Fruit fly (Drosophila melanogaster) whole organism, wandering third instar larva: ENCODE measurements around the gene Dnali1.
A peak's percentile ranks its signal among the peaks of the same experiment; 100 is the strongest.

Source experiments
- Abd-B ChIP-seq: fragments of >200 bp; optimal IDR thresholded peaks from 2 replicates; lab custom pipeline; 2017; ENCODE audit warnings: missing biosample characterization, missing genetic modification characterization
- CG32264 ChIP-seq: fragments of 200-800 bp; sonication (Bioruptor generic); optimal IDR thresholded peaks from 2 replicates; lab custom pipeline; 2016; ENCODE audit warnings: missing biosample characterization, missing genetic modification characterization
- CG9705 ChIP-seq: fragments of 200-800 bp; sonication (Bioruptor generic); optimal IDR thresholded peaks from 2 replicates; lab custom pipeline; 2018; ENCODE audit warnings: missing biosample characterization, mild to moderate bottlenecking, missing genetic modification characterization
- CrebA ChIP-seq: fragments of 200-800 bp; sonication (Bioruptor generic); optimal IDR thresholded peaks from 2 replicates; lab custom pipeline; 2016; ENCODE audit warnings: missing biosample characterization, mild to moderate bottlenecking, missing genetic modification characterization, borderline replicate concordance
- Dfd ChIP-seq: fragments of >200 bp; optimal IDR thresholded peaks from 2 replicates; lab custom pipeline; 2017; ENCODE audit warnings: missing biosample characterization, missing genetic modification characterization
- Dif ChIP-seq: fragments of 200-275, 200-300 bp; sonication (Bioruptor generic); optimal IDR thresholded peaks from 2 replicates; lab custom pipeline; 2018; ENCODE audit warnings: missing biosample characterization, missing genetic modification characterization; ENCODE audit not compliant: partially characterized antibody
- GATAd ChIP-seq: sonication (Bioruptor generic); optimal IDR thresholded peaks from 2 replicates; lab custom pipeline; 2016; ENCODE audit warnings: missing biosample characterization, missing genetic modification characterization
- HLH106 ChIP-seq: fragments of 200-800 bp; optimal IDR thresholded peaks from 3 replicates; lab custom pipeline; 2019; ENCODE audit warnings: missing biosample characterization, mild to moderate bottlenecking, missing genetic modification characterization, moderate library complexity
- Hnf4 ChIP-seq: fragments of 200-800 bp; sonication (Bioruptor generic); optimal IDR thresholded peaks from 2 replicates; lab custom pipeline; 2016; ENCODE audit warnings: missing biosample characterization, mild to moderate bottlenecking, missing genetic modification characterization
- Hr83 ChIP-seq: fragments of 200-300 bp; sonication (Bioruptor generic); optimal IDR thresholded peaks from 2 replicates; lab custom pipeline; 2016; ENCODE audit warnings: missing biosample characterization, mild to moderate bottlenecking, missing genetic modification characterization, moderate library complexity; ENCODE audit not compliant: poor library complexity, severe bottlenecking
- Mio ChIP-seq: sonication (Bioruptor generic); optimal IDR thresholded peaks from 2 replicates; lab custom pipeline; 2016; ENCODE audit warnings: missing biosample characterization, missing genetic modification characterization
- Myc ChIP-seq: fragments of >200 bp; optimal IDR thresholded peaks from 2 replicates; lab custom pipeline; 2017
- N ChIP-seq: fragments of >200 bp; optimal IDR thresholded peaks from 2 replicates; lab custom pipeline; 2018; ENCODE audit warnings: missing biosample characterization, missing external identifiers, missing genetic modification characterization
- OdsH ChIP-seq: fragments of 200-800 bp; sonication (Bioruptor generic); optimal IDR thresholded peaks from 2 replicates; lab custom pipeline; 2016; ENCODE audit warnings: missing biosample characterization, mild to moderate bottlenecking, missing genetic modification characterization
- Rel ChIP-seq, 2 experiments: fragments of 200-800 bp; sonication (Bioruptor generic) in 1 of 2; optimal IDR thresholded peaks; 2 replicates in 1 of 2; 3 replicates in 1 of 2; lab custom pipeline; 2016 to 2019; ENCODE audit warnings: mild to moderate bottlenecking in 2 of 2, missing biosample characterization in 2 of 2, missing genetic modification characterization in 2 of 2, moderate library complexity in 1 of 2
- Sp1 ChIP-seq: fragments of 200-800 bp; sonication (Bioruptor generic); optimal IDR thresholded peaks from 3 replicates; lab custom pipeline; 2019; ENCODE audit warnings: missing biosample characterization, mild to moderate bottlenecking, missing genetic modification characterization, moderate library complexity
- Vsx2 ChIP-seq: fragments of 200-300, 225-300 bp; sonication (Bioruptor generic); optimal IDR thresholded peaks from 2 replicates; lab custom pipeline; 2018; ENCODE audit warnings: missing biosample characterization, missing genetic modification characterization; ENCODE audit not compliant: partially characterized antibody
- br ChIP-seq: fragments of 200-800 bp; sonication (Bioruptor generic); optimal IDR thresholded peaks from 2 replicates; lab custom pipeline; 2016; ENCODE audit warnings: missing biosample characterization, missing genetic modification characterization
- brk ChIP-seq: fragments of 200-800 bp; sonication (Bioruptor generic); optimal IDR thresholded peaks from 2 replicates; lab custom pipeline; 2016; ENCODE audit warnings: missing biosample characterization, mild to moderate bottlenecking, missing genetic modification characterization
- dl ChIP-seq, 2 experiments: fragments of 175-275, 200-275 bp in 1 of 2; fragments of 200-275 bp in 1 of 2; sonication (Bioruptor generic); optimal IDR thresholded peaks; lab custom pipeline; 2018; ENCODE audit warnings: mild to moderate bottlenecking in 2 of 2, missing biosample characterization in 2 of 2, missing genetic modification characterization in 2 of 2, moderate library complexity in 2 of 2; ENCODE audit not compliant: partially characterized antibody in 2 of 2, insufficient read depth in 1 of 2
- dmrt93B ChIP-seq: fragments of 200-800 bp; sonication (Bioruptor generic); optimal IDR thresholded peaks from 2 replicates; lab custom pipeline; 2018; ENCODE audit warnings: missing biosample characterization, mild to moderate bottlenecking, missing genetic modification characterization
- dsf ChIP-seq: sonication (Bioruptor generic); optimal IDR thresholded peaks from 2 replicates; lab custom pipeline; 2016; ENCODE audit warnings: missing biosample characterization, missing genetic modification characterization, borderline replicate concordance
- ey ChIP-seq: fragments of 200-800 bp; sonication (Bioruptor generic); optimal IDR thresholded peaks from 2 replicates; lab custom pipeline; 2016; ENCODE audit warnings: missing biosample characterization, missing genetic modification characterization
- foxo ChIP-seq, 2 experiments: fragments of 200-800 bp; sonication (Bioruptor generic); optimal IDR thresholded peaks; 2 replicates in 1 of 2; 3 replicates in 1 of 2; lab custom pipeline; 2016 to 2017; ENCODE audit warnings: missing biosample characterization in 2 of 2, missing genetic modification characterization in 2 of 2
- fru ChIP-seq: fragments of 200-800 bp; sonication (Bioruptor generic); optimal IDR thresholded peaks from 3 replicates; lab custom pipeline; 2016; ENCODE audit warnings: missing biosample characterization, mild to moderate bottlenecking, missing genetic modification characterization
- h ChIP-seq: fragments of 200-800 bp; sonication (Bioruptor generic); optimal IDR thresholded peaks from 3 replicates; lab custom pipeline; 2016; ENCODE audit warnings: missing biosample characterization, mild to moderate bottlenecking, missing genetic modification characterization
- jim ChIP-seq: fragments of 175-275, 200-325 bp; sonication (Bioruptor generic); optimal IDR thresholded peaks from 2 replicates; lab custom pipeline; 2016; ENCODE audit warnings: missing biosample characterization, mild to moderate bottlenecking, missing genetic modification characterization
- lola ChIP-seq: fragments of >200 bp; optimal IDR thresholded peaks from 2 replicates; lab custom pipeline; 2017; ENCODE audit warnings: missing biosample characterization, missing genetic modification characterization
- pan ChIP-seq: fragments of >200 bp; optimal IDR thresholded peaks from 2 replicates; lab custom pipeline; 2017
- psq ChIP-seq: fragments of 200-800 bp; sonication (Bioruptor generic); optimal IDR thresholded peaks from 3 replicates; lab custom pipeline; 2017; ENCODE audit warnings: missing biosample characterization, mild to moderate bottlenecking, missing genetic modification characterization, moderate library complexity
- rgr ChIP-seq: fragments of 200-800 bp; sonication (Bioruptor generic); optimal IDR thresholded peaks from 3 replicates; lab custom pipeline; 2016; ENCODE audit warnings: missing biosample characterization, mild to moderate bottlenecking, missing genetic modification characterization
- sage ChIP-seq: fragments of 200-800 bp; sonication (Bioruptor generic); optimal IDR thresholded peaks from 2 replicates; lab custom pipeline; 2016; ENCODE audit warnings: missing biosample characterization, mild to moderate bottlenecking, missing genetic modification characterization
- sv ChIP-seq: fragments of 200-800 bp; sonication (Bioruptor generic); optimal IDR thresholded peaks from 3 replicates; lab custom pipeline; 2016; ENCODE audit warnings: missing biosample characterization, missing genetic modification characterization
- tai ChIP-seq: sonication (Bioruptor generic); optimal IDR thresholded peaks from 2 replicates; lab custom pipeline; 2016; ENCODE audit warnings: missing biosample characterization, missing genetic modification characterization
- usp ChIP-seq: fragments of >200 bp; optimal IDR thresholded peaks from 2 replicates; lab custom pipeline; 2017; ENCODE audit warnings: missing biosample characterization, missing genetic modification characterization

Dnali1 gene

dm6 chr3R:11869675-11870074, 23.4 kb downstream of the Dnali1 start:
- TF ChIP-seq dsf (GFP tag; lab: Kevin White, UChicago) (no peak), HLH106 (peak; percentile 37), foxo (GFP tag; optimal IDR thresholded peaks at IDR 0.05; lab: Kevin White, UChicago) (peak in 1 of 2 experiments; percentile 50)

- TF ChIP-seq Hr83 (GFP tag; lab: Kevin White, UChicago) (peak; percentile 28), rgr (GFP tag; lab: Kevin White, UChicago) (peak; percentile 9), GATAd (GFP tag; lab: Kevin White, UChicago) (no peak)
Observed at dm6 chr3R:11869169-11869568, 23.9 kb downstream of the Dnali1 start, which contains the start of gene CG6959. Gene CG6959, minus strand, starts transcription at chr3R:11869460.

DNA sequence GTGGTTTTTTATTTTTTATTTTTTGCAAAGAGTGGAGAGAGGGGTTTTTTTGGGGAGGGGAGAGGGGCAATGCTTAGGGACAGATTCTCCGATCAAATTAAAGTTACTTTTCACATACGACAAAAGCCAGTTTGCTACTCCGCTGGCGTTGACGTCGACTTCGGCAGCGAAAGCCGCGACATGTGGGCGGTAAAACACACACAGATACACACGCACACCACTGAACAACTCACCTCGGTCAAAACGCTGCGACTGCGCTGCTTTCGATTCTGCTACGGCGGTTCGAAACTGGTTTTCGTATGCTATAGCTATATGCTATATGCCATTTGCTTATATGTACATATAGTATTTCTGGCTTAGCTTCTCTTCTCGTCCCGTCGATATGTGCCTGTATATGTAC, 24.5 kb downstream of the Dnali1 start:
- peak; percentile 14 for TF ChIP-seq Vsx2 (GFP tag; lab: Kevin White, UChicago)
- TF ChIP-seq OdsH: no peak
- no peak for TF ChIP-seq Myc
- peak; percentile 32 for TF ChIP-seq Rel (GFP tag; optimal IDR thresholded peaks at IDR 0.05; lab: Kevin White, UChicago)
- no peak for TF ChIP-seq Rel (tag; optimal IDR thresholded peaks at IDR 0.05; lab: Kevin White, UChicago)
- peak; percentile 50 for TF ChIP-seq fru (GFP tag; lab: Kevin White, UChicago)
- TF ChIP-seq dl (GFP tag; optimal IDR thresholded peaks at IDR 0.05; lab: Kevin White, UChicago; ENCODE audit: insufficient read depth in 1 of 2, partially characterized antibody in 2 of 2): peak in 1 of 2 experiments; percentile 22
- no peak for TF ChIP-seq Hnf4
- no peak for TF ChIP-seq lola (GFP tag; lab: Kevin White, UChicago)
- peak; percentile 9 for TF ChIP-seq N (GFP tag; lab: Kevin White, UChicago)
- TF ChIP-seq Dif (GFP tag; lab: Kevin White, UChicago): peak; percentile 61
- no peak for TF ChIP-seq tai (GFP tag; lab: Kevin White, UChicago)
- no peak for TF ChIP-seq sv (GFP tag; lab: Kevin White, UChicago)
- TF ChIP-seq, all 38 proteins: peak for 6

- TF ChIP-seq tai (GFP tag; lab: Kevin White, UChicago) (no peak), pan (lab: Kevin White, UChicago) (no peak), sv (GFP tag; lab: Kevin White, UChicago) (no peak), fru (GFP tag; lab: Kevin White, UChicago) (no peak), OdsH (no peak), foxo (GFP tag; optimal IDR thresholded peaks at IDR 0.05; lab: Kevin White, UChicago) (no peak), dl (GFP tag; optimal IDR thresholded peaks at IDR 0.05; lab: Kevin White, UChicago; ENCODE audit: insufficient read depth in 1 of 2, partially characterized antibody in 2 of 2) (no peak), Abd-B (GFP tag; lab: Kevin White, UChicago) (no peak)
Observed at dm6 chr3R:11865132-11865531, 28.0 kb downstream of the Dnali1 start.

DNA sequence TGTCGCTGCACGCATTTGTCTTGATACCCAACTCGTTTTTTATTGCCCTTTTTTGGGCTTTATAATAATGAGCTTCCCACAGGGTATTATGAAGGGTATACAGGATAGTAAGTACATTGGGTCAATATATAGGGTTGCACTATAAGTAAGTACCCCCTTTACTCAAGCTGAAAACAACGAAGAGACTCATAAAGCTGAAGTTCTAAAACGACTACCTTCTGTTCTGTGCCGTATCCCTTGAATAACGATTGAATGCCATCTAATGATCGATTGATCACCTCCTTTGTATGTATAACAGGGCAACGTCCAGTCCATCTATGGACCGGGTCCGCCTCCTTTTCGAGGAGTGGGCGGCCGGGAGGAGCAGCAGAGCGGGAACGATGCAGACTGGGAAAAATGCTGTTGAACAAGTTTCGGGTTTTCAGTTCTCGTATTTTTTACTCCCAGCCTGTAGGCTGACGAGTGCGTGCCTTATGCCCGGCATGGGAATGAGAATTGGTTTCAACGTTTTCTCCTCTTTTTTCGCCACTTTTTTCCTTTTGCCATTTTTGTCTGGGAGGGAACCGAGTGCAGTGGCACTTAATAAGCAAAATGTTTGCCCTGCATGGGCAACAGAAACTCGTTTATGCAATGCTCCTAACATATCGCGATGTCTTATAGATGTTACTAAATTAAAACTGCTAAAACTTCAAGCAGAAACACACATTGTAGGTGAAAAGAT, 33.4 kb downstream of the Dnali1 start:
- TF ChIP-seq Abd-B (GFP tag; lab: Kevin White, UChicago): no peak
- TF ChIP-seq rgr (GFP tag; lab: Kevin White, UChicago): peak; percentile 42
- no peak for TF ChIP-seq sage (GFP tag; lab: Kevin White, UChicago)
- TF ChIP-seq GATAd (GFP tag; lab: Kevin White, UChicago): no peak
- peak; percentile 51 for TF ChIP-seq Hnf4
- no peak for TF ChIP-seq usp (GFP tag; lab: Kevin White, UChicago)
- TF ChIP-seq h (GFP tag; lab: Kevin White, UChicago): peak; percentile 60
- no peak for TF ChIP-seq Hr83 (GFP tag; lab: Kevin White, UChicago)
- TF ChIP-seq psq: peak; percentile 69
- no peak for TF ChIP-seq CrebA (GFP tag; lab: Kevin White, UChicago)
- TF ChIP-seq dmrt93B (GFP tag; lab: Kevin White, UChicago): peak; percentile 34
- TF ChIP-seq HLH106: peak; percentile 57
- peak; percentile 59 for TF ChIP-seq Dif (GFP tag; lab: Kevin White, UChicago)
- TF ChIP-seq Sp1 (GFP tag; lab: Kevin White, UChicago): peak; percentile 23
- TF ChIP-seq N (GFP tag; lab: Kevin White, UChicago): no peak
- no peak for TF ChIP-seq Mio (GFP tag; lab: Kevin White, UChicago)
- TF ChIP-seq dsf (GFP tag; lab: Kevin White, UChicago): no peak
- peak; percentile 67 for TF ChIP-seq ey (GFP tag; lab: Kevin White, UChicago)
- TF ChIP-seq Dfd (GFP tag; lab: Kevin White, UChicago): no peak
- TF ChIP-seq OdsH: peak; percentile 49
- TF ChIP-seq foxo (GFP tag; optimal IDR thresholded peaks at IDR 0.05; lab: Kevin White, UChicago): peak in 1 of 2 experiments; percentile 61
- no peak for TF ChIP-seq brk (GFP tag; lab: Kevin White, UChicago)
- TF ChIP-seq pan (lab: Kevin White, UChicago): peak; percentile 10
- no peak for TF ChIP-seq sv (GFP tag; lab: Kevin White, UChicago)
- peak; percentile 71 for TF ChIP-seq fru (GFP tag; lab: Kevin White, UChicago)
- no peak for TF ChIP-seq tai (GFP tag; lab: Kevin White, UChicago)
- TF ChIP-seq Myc: no peak
- TF ChIP-seq CG32264 (GFP tag; lab: Kevin White, UChicago): no peak
- TF ChIP-seq CG9705 (GFP tag; lab: Kevin White, UChicago): no peak
- TF ChIP-seq lola (GFP tag; lab: Kevin White, UChicago): no peak
- TF ChIP-seq dl (GFP tag; optimal IDR thresholded peaks at IDR 0.05; lab: Kevin White, UChicago; ENCODE audit: insufficient read depth in 1 of 2, partially characterized antibody in 2 of 2): no peak
- no peak for TF ChIP-seq jim (GFP tag; lab: Kevin White, UChicago)
- TF ChIP-seq br (GFP tag; lab: Kevin White, UChicago): peak; percentile 48
- TF ChIP-seq Rel (GFP tag; optimal IDR thresholded peaks at IDR 0.05; lab: Kevin White, UChicago): no peak
- TF ChIP-seq Rel (tag; optimal IDR thresholded peaks at IDR 0.05; lab: Kevin White, UChicago): no peak
